Worm (Caenorhabditis elegans) whole organism, L1 larva: Measurements from ENCODE around the gene F19B10.2.
A peak's percentile ranks its signal among the peaks of the same experiment; 100 is the strongest.

ENCODE experiments used
- F16B12.6 ChIP-seq: fragments of 150-350 bp; optimal IDR thresholded peaks from 2 replicates; lab custom pipeline; 2014; ENCODE audit warnings: missing biosample characterization, missing genetic modification characterization
- aha-1 ChIP-seq: fragments of 150-350 bp; optimal IDR thresholded peaks from 2 replicates; lab custom pipeline; 2014; ENCODE audit warnings: missing biosample characterization, missing genetic modification characterization
- ceh-8 ChIP-seq: fragments of 200-800 bp; sonication (Bioruptor generic); optimal IDR thresholded peaks from 2 replicates; lab custom pipeline; 2018; ENCODE audit warnings: mild to moderate bottlenecking, missing genetic modification characterization, moderate library complexity, missing compliant biosample characterization
- ceh-88 ChIP-seq: fragments of 200-800 bp; sonication (Bioruptor generic); IDR thresholded peaks from 2 replicates; pipeline ENCODE4 v1.3.6; 2022; ENCODE audit warnings: missing genetic modification characterization, missing compliant biosample characterization
- efl-1 ChIP-seq, 4 experiments: fragments of 150-350 bp; optimal IDR thresholded peaks in 3 of 4; peaks in 1 of 4; 1 replicate in 1 of 4; 2 replicates in 3 of 4; lab custom pipeline; 2014; ENCODE audit warnings: missing biosample characterization in 2 of 4, missing genetic modification characterization in 2 of 4, missing genetic modification reagents in 2 of 4
- efl-3 ChIP-seq: fragments of 200-800 bp; sonication (Bioruptor generic); optimal IDR thresholded peaks from 2 replicates; lab custom pipeline; 2018; ENCODE audit warnings: mild to moderate bottlenecking, missing genetic modification characterization, missing compliant biosample characterization
- egl-13 ChIP-seq: sonication (generic microtip); optimal IDR thresholded peaks from 2 replicates; lab custom pipeline; 2016; ENCODE audit warnings: missing genotype, missing genetic modification reagents, missing genetic modification characterization, missing compliant biosample characterization
- elt-2 ChIP-seq: sonication (generic microtip); optimal IDR thresholded peaks from 2 replicates; lab custom pipeline; 2016; ENCODE audit warnings: missing genetic modification characterization, mild to moderate bottlenecking, inconsistent platforms, missing compliant biosample characterization, missing genetic modification reagents
- elt-3 ChIP-seq, 6 experiments: fragments of 150-350 bp in 1 of 6; sonication (generic microtip); optimal IDR thresholded peaks; 2 replicates each; lab custom pipeline; 2017 to 2018; ENCODE audit warnings: missing biosample characterization in 6 of 6, missing genetic modification characterization in 6 of 6, inconsistent platforms in 1 of 6
- fkh-10 ChIP-seq: sonication (generic microtip); optimal IDR thresholded peaks from 2 replicates; lab custom pipeline; 2017; ENCODE audit warnings: missing biosample characterization, missing genetic modification reagents, missing genetic modification characterization
- fkh-4 ChIP-seq: sonication (generic microtip); optimal IDR thresholded peaks from 2 replicates; lab custom pipeline; 2016; ENCODE audit warnings: missing compliant biosample characterization, missing genetic modification characterization, borderline replicate concordance
- fkh-8 ChIP-seq: sonication (generic microtip); optimal IDR thresholded peaks from 2 replicates; lab custom pipeline; 2016; ENCODE audit warnings: mild to moderate bottlenecking, missing genetic modification characterization, missing compliant biosample characterization
- fos-1 ChIP-seq: fragments of 150-350 bp; optimal IDR thresholded peaks from 2 replicates; lab custom pipeline; 2014; ENCODE audit warnings: missing biosample characterization, missing genetic modification characterization
- hlh-17 ChIP-seq: fragments of 200-800 bp; sonication (Bioruptor generic); optimal IDR thresholded peaks from 2 replicates; lab custom pipeline; 2018; ENCODE audit warnings: missing genetic modification characterization, mild to moderate bottlenecking, missing compliant biosample characterization, moderate library complexity, borderline replicate concordance
- isw-1 ChIP-seq: fragments of 200-800 bp; sonication (Bioruptor generic); IDR thresholded peaks from 2 replicates; pipeline ENCODE4 v1.3.6; 2022; ENCODE audit warnings: missing genetic modification characterization, missing compliant biosample characterization
- lin-14 ChIP-seq: fragments of 200-800 bp; sonication (Bioruptor generic); optimal IDR thresholded peaks from 2 replicates; lab custom pipeline; 2018; ENCODE audit warnings: mild to moderate bottlenecking, missing genetic modification characterization, moderate library complexity, missing compliant biosample characterization
- lin-35 ChIP-seq, 2 experiments: fragments of 150-350 bp; optimal IDR thresholded peaks; 2 replicates each; lab custom pipeline; 2014; ENCODE audit warnings: missing biosample characterization in 2 of 2, missing genetic modification characterization in 2 of 2, missing genetic modification reagents in 2 of 2
- lin-39 ChIP-seq: fragments of 150-350 bp; optimal IDR thresholded peaks from 2 replicates; lab custom pipeline; 2014; ENCODE audit warnings: missing biosample characterization, missing genetic modification reagents, missing genetic modification characterization
- lir-3 ChIP-seq: sonication (generic microtip); optimal IDR thresholded peaks from 2 replicates; lab custom pipeline; 2016; ENCODE audit warnings: mild to moderate bottlenecking, missing genetic modification characterization, moderate library complexity, missing compliant biosample characterization; ENCODE audit not compliant: poor library complexity
- mef-2 ChIP-seq: fragments of 150-350 bp; optimal IDR thresholded peaks from 2 replicates; lab custom pipeline; 2014; ENCODE audit warnings: missing biosample characterization, missing genetic modification characterization
- mep-1 ChIP-seq: fragments of 150-350 bp; optimal IDR thresholded peaks from 2 replicates; lab custom pipeline; 2014; ENCODE audit warnings: missing biosample characterization, missing genetic modification characterization
- nhr-11 ChIP-seq: fragments of 150-350 bp; optimal IDR thresholded peaks from 2 replicates; lab custom pipeline; 2014; ENCODE audit warnings: missing biosample characterization, missing genetic modification characterization
- nhr-12 ChIP-seq: sonication (generic microtip); optimal IDR thresholded peaks from 2 replicates; lab custom pipeline; 2017; ENCODE audit warnings: missing biosample characterization, missing genetic modification characterization
- nhr-237 ChIP-seq: fragments of 150-350 bp; optimal IDR thresholded peaks from 2 replicates; lab custom pipeline; 2014; ENCODE audit warnings: missing biosample characterization, missing genetic modification characterization
- nhr-28 ChIP-seq: fragments of 150-350 bp; optimal IDR thresholded peaks from 2 replicates; lab custom pipeline; 2014; ENCODE audit warnings: missing biosample characterization, missing genetic modification characterization
- nhr-47 ChIP-seq: sonication (generic microtip); optimal IDR thresholded peaks from 2 replicates; lab custom pipeline; 2016; ENCODE audit warnings: mild to moderate bottlenecking, missing genetic modification characterization, moderate library complexity, missing compliant biosample characterization
- nhr-76 ChIP-seq: sonication (generic microtip); optimal IDR thresholded peaks from 2 replicates; lab custom pipeline; 2017; ENCODE audit warnings: missing biosample characterization, missing genetic modification characterization
- nhr-84 ChIP-seq: sonication (generic microtip); optimal IDR thresholded peaks from 2 replicates; lab custom pipeline; 2017; ENCODE audit warnings: missing biosample characterization, missing genetic modification characterization
- pag-3 ChIP-seq: sonication (generic microtip); optimal IDR thresholded peaks from 2 replicates; lab custom pipeline; 2017; ENCODE audit warnings: missing genetic modification characterization, mild to moderate bottlenecking, missing compliant biosample characterization, antibody characterized with exemption, borderline replicate concordance; ENCODE audit not compliant: insufficient read depth
- pqm-1 ChIP-seq: sonication (generic microtip); optimal IDR thresholded peaks from 3 replicates; lab custom pipeline; 2017; ENCODE audit warnings: missing biosample characterization, missing genetic modification characterization
- rnt-1 ChIP-seq: sonication (generic microtip); optimal IDR thresholded peaks from 2 replicates; lab custom pipeline; 2016; ENCODE audit warnings: mild to moderate bottlenecking, missing genetic modification characterization, moderate library complexity, missing compliant biosample characterization
- tlp-1 ChIP-seq: fragments of 150-350 bp; optimal IDR thresholded peaks from 2 replicates; lab custom pipeline; 2014; ENCODE audit warnings: missing biosample characterization, missing genetic modification characterization
- unc-130 ChIP-seq: fragments of 150-350 bp; optimal IDR thresholded peaks from 2 replicates; lab custom pipeline; 2017; ENCODE audit warnings: missing biosample characterization, missing genetic modification characterization, inconsistent platforms
- unc-30 ChIP-seq: sonication (generic microtip); optimal IDR thresholded peaks from 2 replicates; lab custom pipeline; 2017; ENCODE audit warnings: missing biosample characterization, missing genetic modification characterization
- unc-98 ChIP-seq: fragments of 200-800 bp; sonication (Bioruptor generic); IDR thresholded peaks from 2 replicates; pipeline ENCODE4 v1.3.6; 2022; ENCODE audit warnings: missing genetic modification characterization, missing compliant biosample characterization
- xbp-1 ChIP-seq: sonication (generic microtip); optimal IDR thresholded peaks from 2 replicates; lab custom pipeline; 2016; ENCODE audit warnings: missing genetic modification characterization, missing compliant biosample characterization
- zag-1 ChIP-seq: fragments of 150-350 bp; optimal IDR thresholded peaks from 2 replicates; lab custom pipeline; 2014; ENCODE audit warnings: missing biosample characterization, missing genetic modification characterization
- ztf-11 ChIP-seq, 2 experiments: sonication (generic microtip); optimal IDR thresholded peaks; 2 replicates each; lab custom pipeline; 2016 to 2017; ENCODE audit warnings: missing genetic modification characterization in 2 of 2, missing biosample characterization in 1 of 2, missing compliant biosample characterization in 1 of 2
- ztf-4 ChIP-seq: fragments of 150-350 bp; optimal IDR thresholded peaks from 2 replicates; lab custom pipeline; 2014; ENCODE audit warnings: missing biosample characterization, missing genetic modification characterization

F19B10.2 gene

ce11 chrII:3661932-3662331 is 13.3 kb upstream of the F19B10.2 start, which contains the start of gene F19B10.13:
F19B10.13 (plus strand) TSS chrII:3662274.
- TF ChIP-seq fkh-8 (no peak), lin-35 (GFP tag; optimal IDR thresholded peaks at IDR 0.05; lab: Kevin White, UChicago) (peak in 1 of 2 experiments; percentile 45), lin-14 (peak; percentile 49), mep-1 (tag; lab: Kevin White, UChicago) (no peak), nhr-11 (tag; lab: Kevin White, UChicago) (no peak), nhr-12 (no peak), rnt-1 (tag; lab: Kevin White, UChicago) (peak; percentile 27), elt-3 (tag; optimal IDR thresholded peaks at IDR 0.05; lab: Kevin White, UChicago) (peak in 1 of 6 experiments; percentile 9), elt-2 (tag; lab: Kevin White, UChicago) (peak; percentile 41), efl-1 (optimal IDR thresholded peaks at IDR 0.05; lab: Kevin White, UChicago) (peak; percentile 20 to 29), efl-1 (GFP tag; optimal IDR thresholded peaks at IDR 0.05 in 1 of 2; lab: Kevin White, UChicago) (no peak)

ce11 chrII:3663796-3664195 is 11.5 kb upstream of the F19B10.2 start, which contains the start of gene F19B10.6:
F19B10.6 (minus strand) TSS chrII:3663896.
- TF ChIP-seq zag-1 (tag; lab: Kevin White, UChicago) (no peak), lir-3 (tag; lab: Kevin White, UChicago) (no peak), mef-2 (no peak), ceh-8 (no peak), xbp-1 (no peak), efl-3 (GFP tag; lab: Kevin White, UChicago) (no peak), nhr-237 (tag; lab: Kevin White, UChicago) (no peak), aha-1 (tag; lab: Kevin White, UChicago) (no peak)

- TF ChIP-seq efl-1 (optimal IDR thresholded peaks at IDR 0.05; lab: Kevin White, UChicago) (no peak), efl-1 (GFP tag; optimal IDR thresholded peaks at IDR 0.05 in 1 of 2; lab: Kevin White, UChicago) (peak in 1 of 2 experiments; percentile 29), fos-1 (tag; lab: Kevin White, UChicago) (no peak), egl-13 (tag; lab: Kevin White, UChicago) (no peak), nhr-28 (tag; lab: Kevin White, UChicago) (no peak), isw-1 (no peak), fkh-4 (tag; lab: Kevin White, UChicago) (no peak), hlh-17 (GFP tag; lab: Kevin White, UChicago) (no peak), unc-98 (GFP tag; lab: Robert Waterston, UW) (no peak), ztf-11 (tag; optimal IDR thresholded peaks at IDR 0.05; lab: Kevin White, UChicago) (no peak)
Observed at ce11 chrII:3664470-3664869, 10.8 kb upstream of the F19B10.2 start, which contains the start of gene F19B10.3. F19B10.3 (plus strand) TSS chrII:3664770.

ce11 chrII:3665181-3665580 is 10.1 kb upstream of the F19B10.2 start:
- TF ChIP-seq unc-30 (tag; lab: Kevin White, UChicago) = no peak
- no peak for TF ChIP-seq tlp-1 (tag; lab: Kevin White, UChicago)
- no peak for TF ChIP-seq pag-3 (tag; lab: Kevin White, UChicago)
- no peak for TF ChIP-seq fkh-8
- no peak for TF ChIP-seq ztf-4
- TF ChIP-seq unc-130 (tag; lab: Kevin White, UChicago) = no peak
- no peak for TF ChIP-seq fkh-10 (GFP tag; lab: Kevin White, UChicago)
- no peak for TF ChIP-seq ceh-8
- no peak for TF ChIP-seq nhr-237 (tag; lab: Kevin White, UChicago)
- no peak for TF ChIP-seq pqm-1 (tag; lab: Kevin White, UChicago)
- TF ChIP-seq nhr-84 (tag; lab: Kevin White, UChicago) = no peak
- TF ChIP-seq hlh-17 (GFP tag; lab: Kevin White, UChicago) = no peak
- TF ChIP-seq lin-35 (GFP tag; optimal IDR thresholded peaks at IDR 0.05; lab: Kevin White, UChicago) = no peak
- TF ChIP-seq nhr-76 (tag; lab: Kevin White, UChicago) = no peak
- no peak for TF ChIP-seq nhr-47 (tag; lab: Kevin White, UChicago)
- no peak for TF ChIP-seq lir-3 (tag; lab: Kevin White, UChicago)
- TF ChIP-seq lin-39 (tag; lab: Kevin White, UChicago) = no peak
- TF ChIP-seq ceh-88 (GFP tag; lab: Robert Waterston, UW) = no peak
- no peak for TF ChIP-seq F16B12.6 (tag; lab: Kevin White, UChicago)
